Fruit fly (Drosophila melanogaster): Measurements from ENCODE around the gene CG6621.

CG6621 gene

dm6 chr3R:10885422-10886081, 7.8 kb downstream of the CG6621 start, which contains the start of gene Leash (continued):
- TF ChIP-seq CHES-1-like (GFP tag; optimal IDR thresholded peaks at IDR 0.05): no peak
- peak; percentile 36 for TF ChIP-seq gfzf (GFP tag; optimal IDR thresholded peaks at IDR 0.05)
- no peak for TF ChIP-seq CG10366 (GFP tag; IDR thresholded peaks at IDR 0.05)
- TF ChIP-seq CG17359 (tag; optimal IDR thresholded peaks at IDR 0.05): no peak
- no peak for TF ChIP-seq Drgx (GFP tag; IDR thresholded peaks at IDR 0.05)
- no peak for TF ChIP-seq pan (optimal IDR thresholded peaks at IDR 0.05)
- TF ChIP-seq pan (GFP tag; optimal IDR thresholded peaks at IDR 0.05 in 1 of 2, IDR thresholded peaks at IDR 0.05 in 1 of 2): no peak
- peak; percentile 73 for TF ChIP-seq Dp (GFP tag; optimal IDR thresholded peaks at IDR 0.05)
- TF ChIP-seq CG3281 (GFP tag; optimal IDR thresholded peaks at IDR 0.05): no peak
- peak; percentile 56 for TF ChIP-seq CG13287 (GFP tag; IDR thresholded peaks at IDR 0.05; ENCODE audit: partially characterized antibody)
- no peak for TF ChIP-seq CG12659 (GFP tag; optimal IDR thresholded peaks at IDR 0.05)
- no peak for TF ChIP-seq CG7987 (GFP tag; optimal IDR thresholded peaks at IDR 0.05)
- TF ChIP-seq gsb-n (tag; optimal IDR thresholded peaks at IDR 0.05): no peak
- no peak for TF ChIP-seq gem (tag; optimal IDR thresholded peaks at IDR 0.05)
- no peak for TF ChIP-seq CG3407 (GFP tag; optimal IDR thresholded peaks at IDR 0.05)
- TF ChIP-seq Dll (GFP tag; IDR thresholded peaks at IDR 0.05; ENCODE audit: partially characterized antibody): peak; percentile 68; the same call in 3 of the 4 replicates
- TF ChIP-seq CG43689 (GFP tag; IDR thresholded peaks at IDR 0.05): no peak
- no peak for TF ChIP-seq CG14860 (GFP tag; IDR thresholded peaks at IDR 0.05; ENCODE audit: partially characterized antibody)
- TF ChIP-seq tio (GFP tag; optimal IDR thresholded peaks at IDR 0.05): no peak
- no peak for TF ChIP-seq CG4854 (GFP tag; optimal IDR thresholded peaks at IDR 0.05)
- TF ChIP-seq CG32772 (GFP tag; IDR thresholded peaks at IDR 0.05): no peak
- TF ChIP-seq Dbx (GFP tag; IDR thresholded peaks at IDR 0.05): no peak
- TF ChIP-seq Rx (GFP tag; IDR thresholded peaks at IDR 0.05): no peak
- no peak for TF ChIP-seq CG10565 (GFP tag; optimal IDR thresholded peaks at IDR 0.05)
- TF ChIP-seq fd64A (GFP tag; optimal IDR thresholded peaks at IDR 0.05): no peak
- TF ChIP-seq CG6683 (GFP tag; optimal IDR thresholded peaks at IDR 0.05): no peak
- TF ChIP-seq ATbp (GFP tag; optimal IDR thresholded peaks at IDR 0.05): no peak
- no peak for TF ChIP-seq Jarid2 (GFP tag; optimal IDR thresholded peaks at IDR 0.05)
- TF ChIP-seq crp (GFP tag; optimal IDR thresholded peaks at IDR 0.05): peak; percentile 63 to 95
- peak; percentile 81 for TF ChIP-seq E2f2 (GFP tag; IDR thresholded peaks at IDR 0.05)
- no peak for TF ChIP-seq vfl (GFP tag; optimal IDR thresholded peaks at IDR 0.05)
- TF ChIP-seq CG15269 (tag; optimal IDR thresholded peaks at IDR 0.05): no peak
- no peak for TF ChIP-seq PHDP (tag; optimal IDR thresholded peaks at IDR 0.05)
- TF ChIP-seq lov (optimal IDR thresholded peaks at IDR 0.05): no peak
- TF ChIP-seq lov (GFP tag; IDR thresholded peaks at IDR 0.05): no peak
- no peak for TF ChIP-seq CG1602 (GFP tag; optimal IDR thresholded peaks at IDR 0.05)
- peak; percentile 49 for TF ChIP-seq Scr (GFP tag; IDR thresholded peaks at IDR 0.05; ENCODE audit: partially characterized antibody)
- TF ChIP-seq zfh1 (GFP tag; IDR thresholded peaks at IDR 0.05): no peak
- TF ChIP-seq Hand (GFP tag; optimal IDR thresholded peaks at IDR 0.05): no peak
- TF ChIP-seq danr (GFP tag; IDR thresholded peaks at IDR 0.05): no peak
- TF ChIP-seq CG8388 (GFP tag; optimal IDR thresholded peaks at IDR 0.05): no peak
- no peak for TF ChIP-seq lab (GFP tag; optimal IDR thresholded peaks at IDR 0.05)
- no peak for TF ChIP-seq so (GFP tag; IDR thresholded peaks at IDR 0.05)
- no peak for TF ChIP-seq en (GFP tag; optimal IDR thresholded peaks at IDR 0.05)
- TF ChIP-seq sna (GFP tag; IDR thresholded peaks at IDR 0.05; ENCODE audit: partially characterized antibody): peak; percentile 51; the same call in 1 of the 2 replicates
- TF ChIP-seq sob (GFP tag; IDR thresholded peaks at IDR 0.05): no peak
- 0 out of 3 replicates have a peak, but pooled peaks have one; percentile 7 for TF ChIP-seq Optix (GFP tag; IDR thresholded peaks at IDR 0.05)
- TF ChIP-seq Hr78 (GFP tag; optimal IDR thresholded peaks at IDR 0.05): no peak
- TF ChIP-seq oc (tag; optimal IDR thresholded peaks at IDR 0.05): no peak
